Fruit fly (Drosophila melanogaster) whole organism, pupa: ENCODE measurements around the gene Zip99C.

Experiments used
- CG13204 ChIP-seq: fragments of 200-800 bp; sonication (Bioruptor generic); optimal IDR thresholded peaks from 2 replicates; lab custom pipeline; 2018; ENCODE audit warnings: missing biosample characterization, mild to moderate bottlenecking, missing genetic modification characterization, moderate library complexity
- CG14655 ChIP-seq: fragments of 200-800 bp; sonication (Bioruptor generic); optimal IDR thresholded peaks from 3 replicates; lab custom pipeline; 2017; ENCODE audit warnings: mild to moderate bottlenecking, missing biosample characterization, missing genetic modification reagents, missing genetic modification characterization
- CG15710 ChIP-seq: fragments of 200-800 bp; sonication (Bioruptor generic); optimal IDR thresholded peaks from 2 replicates; lab custom pipeline; 2018; ENCODE audit warnings: missing biosample characterization, mild to moderate bottlenecking, missing genetic modification characterization, moderate library complexity
- gl ChIP-seq: fragments of 200-800 bp; sonication (Bioruptor generic); optimal IDR thresholded peaks from 2 replicates; lab custom pipeline; 2018; ENCODE audit warnings: missing biosample characterization, mild to moderate bottlenecking, missing genetic modification characterization

DNA sequence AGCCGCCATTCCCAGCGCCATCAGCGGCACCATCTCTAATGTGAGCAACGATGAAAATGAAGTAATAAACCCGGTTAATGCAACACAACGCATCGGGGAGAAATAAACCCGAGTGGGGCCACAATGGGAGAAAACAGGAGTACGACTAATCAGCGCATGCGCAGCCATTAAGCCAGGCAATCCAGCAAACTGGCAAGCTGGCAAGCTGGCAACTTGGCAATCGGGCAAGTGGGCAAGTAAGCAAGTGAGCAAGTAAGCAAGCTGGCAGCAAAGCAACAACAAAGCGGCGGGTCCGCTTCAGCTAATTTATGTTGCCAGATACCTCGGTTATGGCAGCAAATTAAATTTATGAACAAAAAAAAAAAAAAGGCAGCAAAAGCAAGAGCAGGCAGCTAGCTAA is 30.9 kb upstream of the Zip99C start:
- TF ChIP-seq CG14655 (GFP tag; lab: Kevin White, UChicago) (no peak), CG15710 (tag; lab: Kevin White, UChicago) (no peak), CG13204 (no peak), gl (tag; lab: Kevin White, UChicago) (no peak)
